Worm (Caenorhabditis elegans): ENCODE results near the gene H20J04.9.

The H20J04.9 gene

DNA sequence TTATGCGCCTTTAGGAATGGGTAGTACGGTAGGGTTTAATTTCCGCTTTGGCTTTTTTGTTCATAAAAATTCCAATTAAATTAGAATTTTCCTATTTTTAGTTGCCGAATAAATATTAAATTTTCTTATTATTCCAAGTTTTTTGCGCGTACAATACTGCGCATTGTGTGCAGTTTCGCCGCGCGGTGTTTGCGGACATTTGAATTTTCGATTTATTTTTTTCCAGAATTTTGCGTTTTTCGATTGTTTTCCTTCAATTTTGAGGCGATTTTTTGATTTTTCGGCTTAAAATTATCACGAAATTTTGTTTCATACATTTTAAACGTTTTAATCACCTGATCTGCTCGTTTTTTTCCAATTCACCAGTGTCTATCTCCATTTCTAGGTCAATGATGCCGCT lies 28.1 kb upstream of the H20J04.9 start, which contains the start of gene H20J04.6:
Gene H20J04.6 (plus strand): TSS at position 386 of the 400 bp plus-strand sequence.
- TF ChIP-seq pha-4 (tag; optimal IDR thresholded peaks at IDR 0.05) (peak; percentile 63), fkh-2 (tag; optimal IDR thresholded peaks at IDR 0.05) (no peak), nfya-1 (tag; optimal IDR thresholded peaks at IDR 0.05; ENCODE audit: insufficient read depth) (peak; percentile 43), nhr-23 (tag; optimal IDR thresholded peaks at IDR 0.05) (peak; percentile 9), hmg-11 (tag; optimal IDR thresholded peaks at IDR 0.05) (peak; percentile 85)

DNA sequence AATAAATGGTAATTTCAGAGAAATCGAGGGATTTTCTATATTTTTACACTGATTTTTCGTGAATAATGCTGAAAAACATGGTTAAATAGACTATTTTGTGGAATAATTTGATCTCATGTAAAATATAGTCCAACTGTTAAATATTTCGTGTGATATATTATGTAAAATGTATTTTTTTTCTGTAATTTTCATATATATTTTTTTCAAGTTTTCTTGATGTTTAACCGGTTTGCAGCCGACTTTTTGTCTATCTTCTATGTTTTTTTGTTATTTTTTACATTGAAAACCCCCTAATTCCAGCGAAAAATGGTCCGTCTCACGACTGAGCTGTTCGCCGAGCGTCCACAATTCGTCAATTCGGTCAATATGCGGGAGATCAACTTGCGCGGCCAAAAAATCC lies 26.9 kb upstream of the H20J04.9 start, which contains the start of gene mog-2:
Gene mog-2 (plus strand): TSS at position 301 of the 400 bp plus-strand sequence.
- TF ChIP-seq fkh-10 (GFP tag; optimal IDR thresholded peaks at IDR 0.05) (no peak), nhr-11 (tag; optimal IDR thresholded peaks at IDR 0.05) (no peak), sea-2 (GFP tag; optimal IDR thresholded peaks at IDR 0.05) (no peak), fos-1 (tag; optimal IDR thresholded peaks at IDR 0.05) (no peak), unc-62 (GFP tag; optimal IDR thresholded peaks at IDR 0.05) (no peak), daf-12 (tag; optimal IDR thresholded peaks at IDR 0.05) (no peak), ceh-9 (tag; optimal IDR thresholded peaks at IDR 0.05) (no peak), egl-27 (tag; optimal IDR thresholded peaks at IDR 0.05) (no peak), nhr-76 (tag; optimal IDR thresholded peaks at IDR 0.05) (no peak), R02D3.7 (tag; optimal IDR thresholded peaks at IDR 0.05) (no peak), aly-2 (tag; optimal IDR thresholded peaks at IDR 0.05) (no peak), pqm-1 (tag; optimal IDR thresholded peaks at IDR 0.05) (no peak), nhr-67 (tag; optimal IDR thresholded peaks at IDR 0.05) (no peak), fkh-2 (tag; optimal IDR thresholded peaks at IDR 0.05) (no peak), unc-39 (tag; optimal IDR thresholded peaks at IDR 0.05) (no peak), elt-2 (tag; optimal IDR thresholded peaks at IDR 0.05) (no peak), nhr-23 (tag; optimal IDR thresholded peaks at IDR 0.05) (no peak), nfya-1 (tag; optimal IDR thresholded peaks at IDR 0.05; ENCODE audit: insufficient read depth) (no peak), lsy-12 (tag; optimal IDR thresholded peaks at IDR 0.05) (no peak)

DNA sequence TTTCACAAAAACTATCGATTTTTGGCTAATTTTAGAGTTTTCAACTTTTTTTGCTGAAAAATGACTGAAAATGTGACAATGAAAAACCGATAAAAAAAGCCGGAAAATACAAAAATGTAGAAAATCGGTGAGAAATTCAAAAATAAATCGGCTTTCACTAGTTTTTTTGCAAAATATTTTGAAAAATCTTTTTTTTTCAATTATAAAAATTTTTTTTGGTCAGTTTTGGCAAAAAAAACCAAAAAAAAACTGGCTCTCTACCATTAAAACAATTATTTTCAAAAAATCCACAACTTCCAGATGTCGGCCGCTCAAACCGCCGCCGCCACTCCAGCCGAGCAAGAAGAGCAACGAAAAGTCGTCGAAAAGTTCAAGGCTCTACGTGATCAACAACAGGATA lies 24.6 kb upstream of the H20J04.9 start, which contains the start of gene pfd-2:
Gene pfd-2 (plus strand): TSS at position 301 of the 400 bp plus-strand sequence.
- TF ChIP-seq snpc-4 (tag; optimal IDR thresholded peaks at IDR 0.05), result no peak
- no peak for TF ChIP-seq pqm-1 (tag; optimal IDR thresholded peaks at IDR 0.05)
- TF ChIP-seq ZK546.5 (tag; optimal IDR thresholded peaks at IDR 0.05), result no peak
- TF ChIP-seq fkh-2 (tag; optimal IDR thresholded peaks at IDR 0.05), result no peak
- no peak for TF ChIP-seq daf-12 (tag; optimal IDR thresholded peaks at IDR 0.05)
- TF ChIP-seq lin-39 (tag; optimal IDR thresholded peaks at IDR 0.05), result no peak
- no peak for TF ChIP-seq nhr-11 (tag; optimal IDR thresholded peaks at IDR 0.05)
- TF ChIP-seq fos-1 (tag; optimal IDR thresholded peaks at IDR 0.05), result no peak

DNA sequence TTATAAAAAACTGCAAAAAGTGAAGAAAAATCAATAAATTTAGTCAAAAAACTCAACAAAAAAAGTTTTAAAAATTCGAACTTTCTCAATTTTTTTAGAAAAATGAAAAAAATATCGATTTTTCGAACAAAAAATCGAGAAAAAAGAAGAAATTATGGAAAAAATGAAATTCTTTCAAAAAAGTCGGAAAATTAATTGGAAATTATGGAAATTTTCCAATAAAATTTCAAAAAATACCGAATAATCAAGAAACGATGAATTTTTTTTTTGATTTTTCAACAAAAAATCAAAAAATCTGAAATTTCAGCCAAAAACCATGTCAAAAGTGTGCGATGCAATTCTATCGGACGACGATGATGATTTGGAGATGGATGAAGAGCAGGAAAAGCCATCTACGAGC lies 22.3 kb upstream of the H20J04.9 start, which contains the start of gene H20J04.4:
Gene H20J04.4 (plus strand): TSS at position 301 of the 400 bp plus-strand sequence.
- TF ChIP-seq lin-15B (tag; optimal IDR thresholded peaks at IDR 0.05) (no peak), egl-27 (tag; optimal IDR thresholded peaks at IDR 0.05) (no peak), ceh-28 (tag; optimal IDR thresholded peaks at IDR 0.05) (peak; percentile 10), nhr-12 (tag; optimal IDR thresholded peaks at IDR 0.05) (no peak), pha-4 (tag; optimal IDR thresholded peaks at IDR 0.05) (no peak)

DNA sequence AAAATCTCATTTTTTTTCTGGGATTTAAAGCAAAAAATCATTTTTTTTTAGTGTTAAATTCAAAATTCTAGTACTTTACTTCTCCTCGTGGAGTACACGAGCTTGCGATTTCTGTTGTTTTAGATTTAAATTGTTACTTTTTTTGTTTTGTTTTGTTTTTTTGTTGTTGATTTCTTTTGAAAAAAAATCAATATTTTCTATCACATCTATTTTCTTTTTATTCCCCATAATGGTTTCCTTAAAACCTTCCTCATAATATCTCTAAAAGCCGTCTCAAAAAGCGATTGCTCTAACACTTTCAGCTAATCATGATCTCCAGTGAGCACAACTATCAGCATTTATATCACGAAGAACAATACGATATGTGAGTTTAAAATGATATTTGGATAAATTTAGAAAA lies 16.5 kb upstream of the H20J04.9 start, which contains the start of gene madf-3:
Gene madf-3 (plus strand): TSS at position 301 of the 400 bp plus-strand sequence.
- TF ChIP-seq ZK546.5 (tag; optimal IDR thresholded peaks at IDR 0.05) (no peak), nhr-43 (tag; optimal IDR thresholded peaks at IDR 0.05; ENCODE audit: poor library complexity, severe bottlenecking) (no peak)

DNA sequence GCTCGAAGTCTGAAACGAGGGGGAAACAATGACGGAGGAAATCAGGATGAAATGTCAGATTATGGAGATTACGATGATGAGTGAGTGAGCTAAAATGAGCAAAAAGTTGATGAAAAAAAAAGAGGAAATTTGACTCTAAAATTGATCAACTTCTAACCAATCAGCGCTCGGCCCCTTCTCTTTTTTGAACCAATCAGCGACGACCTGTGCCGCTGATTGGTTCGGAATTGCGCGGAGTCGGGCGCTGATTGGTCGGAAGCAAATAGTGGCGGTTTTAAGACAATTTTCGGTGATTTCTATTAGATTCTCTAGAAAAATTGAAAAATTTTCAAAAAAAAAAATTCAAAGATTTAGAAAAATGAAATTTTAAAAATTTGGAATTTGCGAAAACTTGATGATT lies 13.3 kb upstream of the H20J04.9 start:
- TF ChIP-seq nfya-1 (tag; optimal IDR thresholded peaks at IDR 0.05; ENCODE audit: insufficient read depth) (peak; percentile 84), nhr-237 (tag; optimal IDR thresholded peaks at IDR 0.05) (no peak)

DNA sequence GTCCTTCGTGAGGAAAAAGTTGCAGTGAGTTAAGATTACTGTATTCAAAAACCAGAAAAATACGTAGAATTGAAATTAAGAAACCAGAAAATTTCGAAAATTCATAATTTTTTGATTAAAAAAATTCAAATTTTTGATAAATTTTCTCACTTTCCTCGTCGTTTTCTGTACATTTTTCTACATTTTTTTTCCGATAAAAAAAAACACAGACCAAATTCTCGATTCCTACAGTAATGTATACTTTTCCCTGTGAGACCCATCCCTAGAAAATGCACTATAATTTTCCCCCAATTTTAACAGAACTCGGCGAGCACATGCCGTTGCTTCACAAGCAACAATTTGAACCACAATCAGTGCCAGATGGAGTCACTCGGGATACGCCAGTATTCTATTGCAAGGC lies 11.1 kb upstream of the H20J04.9 start, which contains the start of gene athp-2:
Gene athp-2 (plus strand): TSS at position 301 of the 400 bp plus-strand sequence.
- no peak for TF ChIP-seq ztf-11 (tag; optimal IDR thresholded peaks at IDR 0.05)
- TF ChIP-seq lsy-12 (tag; optimal IDR thresholded peaks at IDR 0.05), result no peak
- TF ChIP-seq ceh-28 (tag; optimal IDR thresholded peaks at IDR 0.05), result no peak
- no peak for TF ChIP-seq elt-1 (tag; optimal IDR thresholded peaks at IDR 0.05)
- no peak for TF ChIP-seq mml-1 (tag; optimal IDR thresholded peaks at IDR 0.05)
- TF ChIP-seq mdl-1 (tag; optimal IDR thresholded peaks at IDR 0.05), result no peak
- TF ChIP-seq nhr-77 (tag; optimal IDR thresholded peaks at IDR 0.05), result no peak
- no peak for TF ChIP-seq ztf-4 (tag; optimal IDR thresholded peaks at IDR 0.05)
- TF ChIP-seq egl-5 (tag; optimal IDR thresholded peaks at IDR 0.05), result no peak
- TF ChIP-seq nhr-28 (tag; optimal IDR thresholded peaks at IDR 0.05), result no peak
- no peak for TF ChIP-seq nhr-11 (tag; optimal IDR thresholded peaks at IDR 0.05)
- TF ChIP-seq skn-1 (tag; optimal IDR thresholded peaks at IDR 0.05), result no peak
